Worm (Caenorhabditis elegans) whole organism, L3 larva: ENCODE results near the gene Y43F4A.4.

Experiments
- egl-27 ChIP-seq: sonication (generic microtip); optimal IDR thresholded peaks from 4 replicates; lab custom pipeline; 2017; ENCODE audit warnings: missing biosample characterization, missing genetic modification reagents, missing genetic modification characterization
- eor-1 ChIP-seq, 2 experiments: fragments of 150-350 bp; optimal IDR thresholded peaks; 2 replicates each; lab custom pipeline; 2014 to 2018; ENCODE audit warnings: missing biosample characterization in 2 of 2, missing genetic modification characterization in 2 of 2
- fos-1 ChIP-seq: fragments of 150-350 bp; optimal IDR thresholded peaks from 2 replicates; lab custom pipeline; 2014; ENCODE audit warnings: missing biosample characterization, missing genetic modification characterization
- hmg-11 ChIP-seq: sonication (generic microtip); optimal IDR thresholded peaks from 2 replicates; lab custom pipeline; 2016; ENCODE audit warnings: missing genetic modification characterization, missing compliant biosample characterization
- jun-1 ChIP-seq: fragments of 150-350 bp; optimal IDR thresholded peaks from 2 replicates; lab custom pipeline; 2014; ENCODE audit warnings: missing biosample characterization, missing genetic modification reagents, missing genetic modification characterization
- nhr-12 ChIP-seq: fragments of 150-350 bp; optimal IDR thresholded peaks from 2 replicates; lab custom pipeline; 2014; ENCODE audit warnings: missing biosample characterization, missing genetic modification characterization
- pqm-1 ChIP-seq: fragments of 150-350 bp; optimal IDR thresholded peaks from 2 replicates; lab custom pipeline; 2017; ENCODE audit warnings: missing biosample characterization, missing genetic modification characterization, inconsistent platforms
- snpc-4 ChIP-seq: fragments of 150-350 bp; optimal IDR thresholded peaks from 2 replicates; lab custom pipeline; 2014; ENCODE audit warnings: missing biosample characterization, missing genetic modification characterization
- unc-39 ChIP-seq: sonication (generic microtip); optimal IDR thresholded peaks from 4 replicates; lab custom pipeline; 2017; ENCODE audit warnings: missing biosample characterization, missing genetic modification characterization
- unc-62 ChIP-seq: fragments of 150-350 bp; sonication (generic microtip); optimal IDR thresholded peaks from 4 replicates; lab custom pipeline; 2014; ENCODE audit warnings: missing biosample characterization, missing genetic modification reagents, missing genetic modification characterization
- ztf-11 ChIP-seq: fragments of 150-350 bp; optimal IDR thresholded peaks from 2 replicates; lab custom pipeline; 2014; ENCODE audit warnings: missing biosample characterization, missing genetic modification characterization

DNA sequence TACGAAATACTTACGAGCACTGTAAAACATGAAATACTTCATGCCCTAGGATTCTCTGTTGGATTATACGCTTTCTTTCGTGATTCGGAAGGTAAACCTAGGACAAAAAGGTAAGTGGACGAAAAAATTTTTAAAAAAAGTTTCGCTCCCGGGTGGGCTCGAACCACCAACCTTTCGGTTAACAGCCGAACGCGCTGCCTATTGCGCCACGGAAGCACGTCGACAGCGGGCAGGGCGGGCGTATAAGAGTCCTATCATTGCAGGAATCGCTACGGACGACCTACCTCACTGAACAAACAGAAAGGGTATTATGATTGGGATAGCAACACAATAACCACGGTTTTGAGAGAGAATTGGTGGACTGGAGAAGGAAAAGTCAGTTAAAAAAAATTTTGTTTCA lies 20.4 kb upstream of the Y43F4A.4 start:
- no peak for TF ChIP-seq unc-62 (GFP tag; lab: Kevin White, UChicago)
- TF ChIP-seq egl-27 (tag; lab: Kevin White, UChicago), result no peak
- no peak for TF ChIP-seq nhr-12 (tag; lab: Kevin White, UChicago)
- no peak for TF ChIP-seq snpc-4 (tag; lab: Kevin White, UChicago)
- no peak for TF ChIP-seq pqm-1
- no peak for TF ChIP-seq ztf-11 (tag; lab: Kevin White, UChicago)
- peak; percentile 37 for TF ChIP-seq hmg-11 (tag; lab: Kevin White, UChicago)
- TF ChIP-seq jun-1, result no peak
- TF ChIP-seq unc-39 (tag; lab: Kevin White, UChicago), result no peak
- no peak for TF ChIP-seq eor-1 (tag; optimal IDR thresholded peaks at IDR 0.05; lab: Kevin White, UChicago)
- no peak for TF ChIP-seq fos-1
